Fruit fly (Drosophila melanogaster) whole organism, embryonic: ENCODE measurements around the gene CG6749.

Experiments used
- Atf3 ChIP-seq: fragments of 200-800 bp; sonication (Bioruptor generic); optimal IDR thresholded peaks from 3 replicates; lab custom pipeline; 2016; ENCODE audit warnings: missing biosample characterization, missing genetic modification characterization
- Atf6 ChIP-seq: fragments of 200-800 bp; sonication (Bioruptor generic); IDR thresholded peaks from 2 replicates; pipeline ENCODE4 v1.3.6; 2022; ENCODE audit warnings: missing biosample characterization, missing genetic modification characterization
- B-H1 ChIP-seq: fragments of 200-800 bp; sonication (Bioruptor generic); IDR thresholded peaks from 3 replicates; pipeline ENCODE4 v1.3.6; 2022; ENCODE audit warnings: missing biosample characterization, missing genetic modification characterization
- Bteb2 ChIP-seq: fragments of 200-800 bp; sonication (Bioruptor generic); optimal IDR thresholded peaks from 2 replicates; lab custom pipeline; 2016; ENCODE audit warnings: missing biosample characterization, missing genetic modification characterization
- C15 ChIP-seq: fragments of 200-800 bp; sonication (Bioruptor generic); IDR thresholded peaks from 3 replicates; pipeline ENCODE4 v1.3.6; 2022; ENCODE audit warnings: missing biosample characterization, missing genetic modification characterization
- CG1024 ChIP-seq: fragments of 200-800 bp; sonication (Bioruptor generic); IDR thresholded peaks from 2 replicates; pipeline ENCODE4 v1.3.6; 2022; ENCODE audit warnings: missing biosample characterization, missing genetic modification characterization
- CG10366 ChIP-seq: fragments of 200-800 bp; sonication (Bioruptor generic); IDR thresholded peaks from 2 replicates; pipeline ENCODE4 v1.3.6; 2022; ENCODE audit warnings: missing biosample characterization, missing genetic modification characterization
- CG12659 ChIP-seq: fragments of 200-800 bp; sonication (Bioruptor generic); optimal IDR thresholded peaks from 3 replicates; lab custom pipeline; 2017; ENCODE audit warnings: mild to moderate bottlenecking, missing biosample characterization, missing genetic modification reagents, missing genetic modification characterization
- CG13296 ChIP-seq: fragments of 200-800 bp; sonication (Bioruptor generic); optimal IDR thresholded peaks from 3 replicates; lab custom pipeline; 2018; ENCODE audit warnings: missing biosample characterization, mild to moderate bottlenecking, missing genetic modification characterization
- CG15479 ChIP-seq: fragments of 200-800 bp; sonication (Bioruptor generic); optimal IDR thresholded peaks from 3 replicates; lab custom pipeline; 2019; ENCODE audit warnings: missing biosample characterization, mild to moderate bottlenecking, missing genetic modification characterization, moderate library complexity
- CG17328 ChIP-seq: fragments of 200-800 bp; sonication (Bioruptor generic); IDR thresholded peaks from 2 replicates; pipeline ENCODE4 v1.3.6; 2022; ENCODE audit warnings: missing biosample characterization, missing genetic modification characterization
- CG17612 ChIP-seq: fragments of 200-800 bp; sonication (Bioruptor generic); IDR thresholded peaks from 2 replicates; pipeline ENCODE4 v1.3.6; 2022; ENCODE audit warnings: missing biosample characterization, missing genetic modification characterization
- CG1792 ChIP-seq: fragments of 200-800 bp; sonication (Bioruptor generic); optimal IDR thresholded peaks from 2 replicates; lab custom pipeline; 2016; ENCODE audit warnings: missing biosample characterization, missing genetic modification characterization
- CG2678 ChIP-seq: fragments of 200-800 bp; sonication (Bioruptor generic); optimal IDR thresholded peaks from 3 replicates; lab custom pipeline; 2019; ENCODE audit warnings: missing biosample characterization, mild to moderate bottlenecking, missing genetic modification characterization, moderate library complexity
- CG31365 ChIP-seq: fragments of 200-800 bp; sonication (Bioruptor generic); optimal IDR thresholded peaks from 2 replicates; lab custom pipeline; 2018; ENCODE audit warnings: missing biosample characterization, mild to moderate bottlenecking, missing genetic modification characterization
- CG43689 ChIP-seq: fragments of 200-800 bp; sonication (Bioruptor generic); IDR thresholded peaks from 2 replicates; pipeline ENCODE4 v1.3.6; 2022; ENCODE audit warnings: missing biosample characterization, missing genetic modification characterization
- CG6791 ChIP-seq: fragments of 200-800 bp; sonication (Bioruptor generic); IDR thresholded peaks from 3 replicates; pipeline ENCODE4 v1.3.6; 2022; ENCODE audit warnings: missing biosample characterization, missing genetic modification characterization; ENCODE audit not compliant: partially characterized antibody
- CG7928 ChIP-seq: fragments of 200-800 bp; sonication (Bioruptor generic); optimal IDR thresholded peaks from 2 replicates; lab custom pipeline; 2017; ENCODE audit warnings: missing biosample characterization, mild to moderate bottlenecking, missing genetic modification characterization
- CG8359 ChIP-seq: fragments of 200-800 bp; sonication (Bioruptor generic); optimal IDR thresholded peaks from 2 replicates; lab custom pipeline; 2017; ENCODE audit warnings: missing biosample characterization, mild to moderate bottlenecking, missing genetic modification characterization, borderline replicate concordance
- CG9437 ChIP-seq: fragments of 200-800 bp; sonication (Bioruptor generic); optimal IDR thresholded peaks from 2 replicates; lab custom pipeline; 2018; ENCODE audit warnings: missing biosample characterization, mild to moderate bottlenecking, missing genetic modification characterization
- CTCF ChIP-seq: fragments of 200-800 bp; sonication (Bioruptor generic); optimal IDR thresholded peaks from 2 replicates; lab custom pipeline; 2017; ENCODE audit warnings: missing biosample characterization, mild to moderate bottlenecking, missing genetic modification characterization, moderate library complexity
- CrebB ChIP-seq: fragments of 200-800 bp; sonication (Bioruptor generic); optimal IDR thresholded peaks from 3 replicates; lab custom pipeline; 2018; ENCODE audit warnings: missing biosample characterization, mild to moderate bottlenecking, missing genetic modification characterization
- Dek ChIP-seq: fragments of 200-800 bp; sonication (Bioruptor generic); optimal IDR thresholded peaks from 3 replicates; lab custom pipeline; 2019; ENCODE audit warnings: missing biosample characterization, mild to moderate bottlenecking, missing genetic modification characterization, moderate library complexity
- Doc2 ChIP-seq: fragments of 200-800 bp; sonication (Bioruptor generic); IDR thresholded peaks from 2 replicates; pipeline ENCODE4 v1.3.6; 2022; ENCODE audit warnings: missing biosample characterization, missing genetic modification characterization
- GATAe ChIP-seq: fragments of 200-800 bp; sonication (Bioruptor generic); conservative IDR thresholded peaks from 2 replicates; pipeline ENCODE4 v1.3.6; 2022; ENCODE audit warnings: missing biosample characterization, missing genetic modification characterization
- H15 ChIP-seq: fragments of 200-800 bp; sonication (Bioruptor generic); IDR thresholded peaks from 3 replicates; pipeline ENCODE4 v1.3.6; 2022; ENCODE audit warnings: missing biosample characterization, missing genetic modification characterization
- Hey ChIP-seq: fragments of 200-800 bp; sonication (Bioruptor generic); optimal IDR thresholded peaks from 3 replicates; lab custom pipeline; 2018; ENCODE audit warnings: missing biosample characterization, mild to moderate bottlenecking, missing genetic modification characterization
- Myb ChIP-seq: fragments of 200-800 bp; sonication (Bioruptor generic); optimal IDR thresholded peaks from 2 replicates; lab custom pipeline; 2016; ENCODE audit warnings: missing biosample characterization, missing genetic modification characterization
- Oaz ChIP-seq: fragments of 200-800 bp; sonication (Bioruptor generic); IDR thresholded peaks from 2 replicates; pipeline ENCODE4 v1.3.6; 2022; ENCODE audit warnings: missing biosample characterization, missing genetic modification characterization
- Six4 ChIP-seq: fragments of 200-800 bp; sonication (Bioruptor generic); optimal IDR thresholded peaks from 2 replicates; lab custom pipeline; 2016; ENCODE audit warnings: missing biosample characterization, missing genetic modification characterization
- Sox100B ChIP-seq: fragments of 200-800 bp; sonication (Bioruptor generic); optimal IDR thresholded peaks from 3 replicates; lab custom pipeline; 2018; ENCODE audit warnings: missing biosample characterization, mild to moderate bottlenecking, missing genetic modification characterization
- Stat92E ChIP-seq, 3 experiments: fragments of >200 bp in 2 of 3; fragments of 200-800 bp in 1 of 3; sonication (Bioruptor generic) in 1 of 3; optimal IDR thresholded peaks; 2 replicates each; lab custom pipeline; 2017 to 2019; ENCODE audit warnings: missing biosample characterization in 3 of 3, missing genetic modification characterization in 3 of 3, mild to moderate bottlenecking in 1 of 3, moderate library complexity in 1 of 3
- TFAM ChIP-seq: fragments of 200-800 bp; sonication (Bioruptor generic); optimal IDR thresholded peaks from 2 replicates; lab custom pipeline; 2017; ENCODE audit warnings: missing biosample characterization, missing genetic modification characterization, inconsistent platforms
- ac ChIP-seq: fragments of 200-800 bp; sonication (Bioruptor generic); optimal IDR thresholded peaks from 3 replicates; lab custom pipeline; 2017; ENCODE audit warnings: missing biosample characterization, mild to moderate bottlenecking, missing genetic modification characterization
- ase ChIP-seq: fragments of 200-800 bp; sonication (Bioruptor generic); IDR thresholded peaks from 3 replicates; pipeline ENCODE4 v1.3.6; 2022; ENCODE audit warnings: missing biosample characterization, missing genetic modification characterization
- ato ChIP-seq: fragments of 200-800 bp; sonication (Bioruptor generic); IDR thresholded peaks from 2 replicates; pipeline ENCODE4 v1.3.6; 2022; ENCODE audit warnings: missing biosample characterization, missing genetic modification characterization; ENCODE audit not compliant: partially characterized antibody
- bigmax ChIP-seq: fragments of 200-800 bp; sonication (Bioruptor generic); optimal IDR thresholded peaks from 2 replicates; lab custom pipeline; 2018; ENCODE audit warnings: missing biosample characterization, mild to moderate bottlenecking, missing genetic modification characterization
- ci ChIP-seq: fragments of 200-800 bp; sonication (Bioruptor generic); IDR thresholded peaks from 3 replicates; pipeline ENCODE4 v1.3.6; 2022; ENCODE audit warnings: missing biosample characterization, missing genetic modification characterization
- disco-r ChIP-seq: fragments of 200-800 bp; sonication (Bioruptor generic); optimal IDR thresholded peaks from 2 replicates; lab custom pipeline; 2016; ENCODE audit warnings: missing biosample characterization, missing genetic modification characterization
- en ChIP-seq: fragments of 200-800 bp; sonication (Bioruptor generic); optimal IDR thresholded peaks from 2 replicates; lab custom pipeline; 2016; ENCODE audit warnings: missing biosample characterization, missing genetic modification characterization
- fru ChIP-seq: fragments of >200 bp; optimal IDR thresholded peaks from 2 replicates; lab custom pipeline; 2017
- inv ChIP-seq: fragments of 200-800 bp; sonication (Bioruptor generic); IDR thresholded peaks from 2 replicates; pipeline ENCODE4 v1.3.6; 2022; ENCODE audit warnings: missing biosample characterization, missing genetic modification characterization; ENCODE audit not compliant: partially characterized antibody
- jigr1 ChIP-seq: fragments of 200-800 bp; sonication (Bioruptor generic); IDR thresholded peaks from 3 replicates; pipeline ENCODE4 v1.3.6; 2022; ENCODE audit warnings: missing biosample characterization, missing genetic modification characterization
- lab ChIP-seq: fragments of 200-800 bp; sonication (Bioruptor generic); optimal IDR thresholded peaks from 3 replicates; lab custom pipeline; 2017; ENCODE audit warnings: missing biosample characterization, missing genetic modification characterization, mild to moderate bottlenecking, moderate library complexity, missing genetic modification reagents
- mam ChIP-seq: fragments of 200-800 bp; sonication (Bioruptor generic); optimal IDR thresholded peaks from 3 replicates; lab custom pipeline; 2016; ENCODE audit warnings: missing biosample characterization, missing genetic modification characterization
- pita ChIP-seq: fragments of 200-800 bp; sonication (Bioruptor generic); optimal IDR thresholded peaks from 2 replicates; lab custom pipeline; 2017; ENCODE audit warnings: missing biosample characterization, mild to moderate bottlenecking, missing genetic modification characterization
- sens ChIP-seq: fragments of 200-800 bp; sonication (Bioruptor generic); peaks from one replicate; lab custom pipeline; 2016; ENCODE audit warnings: missing biosample characterization, missing genetic modification characterization
- sens-2 ChIP-seq: fragments of 200-800 bp; sonication (Bioruptor generic); IDR thresholded peaks from 2 replicates; pipeline ENCODE4 v1.3.6; 2022; ENCODE audit warnings: missing biosample characterization, missing genetic modification characterization
- so ChIP-seq: fragments of 200-800 bp; sonication (Bioruptor generic); IDR thresholded peaks from 3 replicates; pipeline ENCODE4 v1.3.6; 2022; ENCODE audit warnings: missing biosample characterization, missing genetic modification characterization
- wek ChIP-seq: fragments of 200-800 bp; sonication (Bioruptor generic); optimal IDR thresholded peaks from 3 replicates; lab custom pipeline; 2018; ENCODE audit warnings: missing biosample characterization, mild to moderate bottlenecking, missing genetic modification characterization, moderate library complexity

Gene CG6749

dm6 chr3L:9713828-9714536, 19.6 kb downstream of the CG6749 start, which contains the start of gene vsg:
Gene vsg (plus strand): TSS chr3L:9714324.
- TF ChIP-seq CG13296 (GFP tag; lab: Kevin White, UChicago) (peak; percentile 79), Sox100B (peak; percentile 4), ci (peak; percentile 16; the same call in 2 of the 3 replicates), inv (GFP tag; lab: Robert Waterston, UW) (peak; percentile 83), CG2678 (tag; lab: Kevin White, UChicago) (peak; percentile 90), H15 (GFP tag; lab: Robert Waterston, UW) (peak; percentile 59; the same call in 2 of the 3 replicates), so (GFP tag; lab: Robert Waterston, UW) (no peak), fru (lab: Kevin White, UChicago) (no peak), CG9437 (GFP tag; lab: Kevin White, UChicago) (peak; percentile 87), Atf6 (GFP tag; lab: Robert Waterston, UW) (peak; percentile 50; the same call in 1 of the 2 replicates), sens (GFP tag; lab: Kevin White, UChicago) (peak; percentile 86), CG31365 (tag; lab: Kevin White, UChicago) (no peak), pita (no peak), Oaz (GFP tag; lab: Robert Waterston, UW) (no peak; the same call in 1 of the 2 replicates), bigmax (GFP tag; lab: Kevin White, UChicago) (no peak), C15 (GFP tag; lab: Robert Waterston, UW) (no peak), CG10366 (GFP tag; lab: Robert Waterston, UW) (peak; percentile 60; the same call in 1 of the 2 replicates), CG17612 (peak; percentile 49; the same call in 1 of the 2 replicates), CTCF (GFP tag; lab: Kevin White, UChicago) (peak; percentile 0), CrebB (peak; percentile 6), Six4 (peak; percentile 59), Atf3 (GFP tag; lab: Kevin White, UChicago) (peak; percentile 25), CG15479 (no peak), CG8359 (peak; percentile 3), CG1024 (GFP tag; lab: Robert Waterston, UW) (no peak; the same call in 1 of the 2 replicates), Doc2 (GFP tag; lab: Robert Waterston, UW) (no peak), CG12659 (peak; percentile 91), Bteb2 (GFP tag; lab: Kevin White, UChicago) (peak; percentile 26), B-H1 (GFP tag; lab: Robert Waterston, UW) (no peak; the same call in 2 of the 3 replicates), jigr1 (GFP tag; lab: Robert Waterston, UW) (peak; percentile 56; the same call in 1 of the 3 replicates), sens-2 (GFP tag; lab: Robert Waterston, UW) (no peak), disco-r (GFP tag; lab: Kevin White, UChicago) (no peak), mam (GFP tag; lab: Kevin White, UChicago) (peak; percentile 68), ase (GFP tag; lab: Robert Waterston, UW) (peak; percentile 19; the same call in 1 of the 3 replicates), CG7928 (GFP tag; lab: Kevin White, UChicago) (peak; percentile 92), lab (GFP tag; lab: Kevin White, UChicago) (peak; percentile 76), ato (peak; percentile 89), en (GFP tag; lab: Kevin White, UChicago) (no peak), Myb (GFP tag; lab: Kevin White, UChicago) (peak; percentile 33), CG6791 (GFP tag; lab: Robert Waterston, UW) (peak; percentile 91), CG1792 (GFP tag; lab: Kevin White, UChicago) (peak; percentile 34), CG17328 (peak; percentile 55), CG43689 (GFP tag; lab: Robert Waterston, UW) (no peak), Dek (tag; lab: Kevin White, UChicago) (peak; percentile 81), GATAe (peak; percentile 58; the same call in 1 of the 2 replicates), Hey (tag; lab: Kevin White, UChicago) (peak; percentile 49), ac (no peak), wek (GFP tag; lab: Kevin White, UChicago) (peak; percentile 90), Stat92E (GFP tag; optimal IDR thresholded peaks at IDR 0.05; lab: Kevin White, UChicago) (no peak), TFAM (GFP tag; lab: Kevin White, UChicago) (no peak)
